Worm (Caenorhabditis elegans) whole organism, L1 larva: ENCODE results near the gene C13C4.8.

ENCODE experiments used
- C04F5.9 ChIP-seq: sonication (generic microtip); optimal IDR thresholded peaks from 2 replicates; lab custom pipeline; 2016; ENCODE audit warnings: missing genetic modification characterization, missing compliant biosample characterization
- F16B12.6 ChIP-seq: fragments of 150-350 bp; optimal IDR thresholded peaks from 2 replicates; lab custom pipeline; 2014; ENCODE audit warnings: missing biosample characterization, missing genetic modification characterization
- ama-1 ChIP-seq: fragments of 150-350 bp; optimal IDR thresholded peaks from 2 replicates; lab custom pipeline; 2014
- blmp-1 ChIP-seq: fragments of 150-350 bp; optimal IDR thresholded peaks from 2 replicates; lab custom pipeline; 2014; ENCODE audit warnings: missing biosample characterization, missing genetic modification characterization
- ceh-63 ChIP-seq: fragments of 200-800 bp; sonication (Bioruptor generic); optimal IDR thresholded peaks from 2 replicates; lab custom pipeline; 2018; ENCODE audit warnings: mild to moderate bottlenecking, missing genetic modification characterization, missing compliant biosample characterization
- ceh-82 ChIP-seq, 3 experiments: fragments of 150-350 bp in 1 of 3; sonication (generic microtip) in 2 of 3; optimal IDR thresholded peaks; 2 replicates each; lab custom pipeline; 2014 to 2017; ENCODE audit warnings: missing biosample characterization in 3 of 3, missing genetic modification characterization in 3 of 3
- dpl-1 ChIP-seq, 3 experiments: fragments of 150-350 bp in 2 of 3; sonication (generic microtip) in 1 of 3; optimal IDR thresholded peaks; 2 replicates each; lab custom pipeline; 2014 to 2017; ENCODE audit warnings: missing biosample characterization in 3 of 3, missing genetic modification characterization in 3 of 3, missing genetic modification reagents in 3 of 3
- efl-1 ChIP-seq, 4 experiments: fragments of 150-350 bp; optimal IDR thresholded peaks in 3 of 4; peaks in 1 of 4; 1 replicate in 1 of 4; 2 replicates in 3 of 4; lab custom pipeline; 2014; ENCODE audit warnings: missing biosample characterization in 2 of 4, missing genetic modification characterization in 2 of 4, missing genetic modification reagents in 2 of 4
- elt-2 ChIP-seq: sonication (generic microtip); optimal IDR thresholded peaks from 2 replicates; lab custom pipeline; 2016; ENCODE audit warnings: missing genetic modification characterization, mild to moderate bottlenecking, inconsistent platforms, missing compliant biosample characterization, missing genetic modification reagents
- elt-3 ChIP-seq, 6 experiments: fragments of 150-350 bp in 1 of 6; sonication (generic microtip); optimal IDR thresholded peaks; 2 replicates each; lab custom pipeline; 2017 to 2018; ENCODE audit warnings: missing biosample characterization in 6 of 6, missing genetic modification characterization in 6 of 6, inconsistent platforms in 1 of 6
- fkh-8 ChIP-seq: sonication (generic microtip); optimal IDR thresholded peaks from 2 replicates; lab custom pipeline; 2016; ENCODE audit warnings: mild to moderate bottlenecking, missing genetic modification characterization, missing compliant biosample characterization
- fos-1 ChIP-seq: fragments of 150-350 bp; optimal IDR thresholded peaks from 2 replicates; lab custom pipeline; 2014; ENCODE audit warnings: missing biosample characterization, missing genetic modification characterization
- grh-1 ChIP-seq: fragments of 200-800 bp; sonication (Bioruptor generic); IDR thresholded peaks from 2 replicates; pipeline ENCODE4 v1.3.6; 2022; ENCODE audit warnings: missing genetic modification reagents, missing genetic modification characterization, missing compliant biosample characterization
- hlh-4 ChIP-seq: sonication (generic microtip); optimal IDR thresholded peaks from 2 replicates; lab custom pipeline; 2016; ENCODE audit warnings: mild to moderate bottlenecking, missing genetic modification characterization, missing compliant biosample characterization
- lin-14 ChIP-seq: fragments of 200-800 bp; sonication (Bioruptor generic); optimal IDR thresholded peaks from 2 replicates; lab custom pipeline; 2018; ENCODE audit warnings: mild to moderate bottlenecking, missing genetic modification characterization, moderate library complexity, missing compliant biosample characterization
- lin-35 ChIP-seq, 2 experiments: fragments of 150-350 bp; optimal IDR thresholded peaks; 2 replicates each; lab custom pipeline; 2014; ENCODE audit warnings: missing biosample characterization in 2 of 2, missing genetic modification characterization in 2 of 2, missing genetic modification reagents in 2 of 2
- lsy-2 ChIP-seq, 2 experiments: fragments of 150-350 bp; optimal IDR thresholded peaks; 2 replicates each; lab custom pipeline; 2014; ENCODE audit warnings: missing biosample characterization in 2 of 2, missing genetic modification characterization in 2 of 2
- mab-9 ChIP-seq: fragments of 200-800 bp; sonication (Bioruptor generic); IDR thresholded peaks from 2 replicates; pipeline ENCODE4 v1.3.6; 2022; ENCODE audit warnings: missing genetic modification reagents, missing genetic modification characterization, missing compliant biosample characterization
- mdl-1 ChIP-seq, 2 experiments: fragments of 150-350 bp; optimal IDR thresholded peaks; 2 replicates each; lab custom pipeline; 2014 to 2017; ENCODE audit warnings: missing biosample characterization in 2 of 2, missing genetic modification characterization in 2 of 2, inconsistent platforms in 1 of 2
- mep-1 ChIP-seq: fragments of 150-350 bp; optimal IDR thresholded peaks from 2 replicates; lab custom pipeline; 2014; ENCODE audit warnings: missing biosample characterization, missing genetic modification characterization
- nhr-12 ChIP-seq: sonication (generic microtip); optimal IDR thresholded peaks from 2 replicates; lab custom pipeline; 2017; ENCODE audit warnings: missing biosample characterization, missing genetic modification characterization
- nhr-19 ChIP-seq: fragments of 200-800 bp; sonication (Bioruptor generic); conservative IDR thresholded peaks from 2 replicates; pipeline ENCODE4 v1.3.6; 2022; ENCODE audit warnings: missing genetic modification characterization, missing compliant biosample characterization
- nhr-20 ChIP-seq: sonication (generic microtip); optimal IDR thresholded peaks from 2 replicates; lab custom pipeline; 2016; ENCODE audit warnings: mild to moderate bottlenecking, missing genetic modification characterization, missing compliant biosample characterization
- nhr-28 ChIP-seq: fragments of 150-350 bp; optimal IDR thresholded peaks from 2 replicates; lab custom pipeline; 2014; ENCODE audit warnings: missing biosample characterization, missing genetic modification characterization
- nhr-71 ChIP-seq: sonication (generic microtip); optimal IDR thresholded peaks from 2 replicates; lab custom pipeline; 2016; ENCODE audit warnings: mild to moderate bottlenecking, missing genetic modification characterization, moderate library complexity, missing compliant biosample characterization
- nhr-76 ChIP-seq: sonication (generic microtip); optimal IDR thresholded peaks from 2 replicates; lab custom pipeline; 2017; ENCODE audit warnings: missing biosample characterization, missing genetic modification characterization
- nhr-85 ChIP-seq: sonication (generic microtip); peaks from one replicate; lab custom pipeline; 2016; ENCODE audit warnings: missing genetic modification characterization, inconsistent platforms, missing compliant biosample characterization
- nhr-90 ChIP-seq: sonication (generic microtip); optimal IDR thresholded peaks from 2 replicates; lab custom pipeline; 2016; ENCODE audit warnings: mild to moderate bottlenecking, missing genetic modification characterization, missing compliant biosample characterization; ENCODE audit not compliant: poor library complexity
- pag-3 ChIP-seq: sonication (generic microtip); optimal IDR thresholded peaks from 2 replicates; lab custom pipeline; 2017; ENCODE audit warnings: missing genetic modification characterization, mild to moderate bottlenecking, missing compliant biosample characterization, antibody characterized with exemption, borderline replicate concordance; ENCODE audit not compliant: insufficient read depth
- rnt-1 ChIP-seq: sonication (generic microtip); optimal IDR thresholded peaks from 2 replicates; lab custom pipeline; 2016; ENCODE audit warnings: mild to moderate bottlenecking, missing genetic modification characterization, moderate library complexity, missing compliant biosample characterization
- skn-1 ChIP-seq: fragments of 150-350 bp; optimal IDR thresholded peaks from 2 replicates; lab custom pipeline; 2014; ENCODE audit warnings: missing biosample characterization, missing genetic modification characterization
- snu-23 ChIP-seq: sonication (generic microtip); optimal IDR thresholded peaks from 2 replicates; lab custom pipeline; 2016; ENCODE audit warnings: missing genetic modification characterization, missing compliant biosample characterization
- sptf-1 ChIP-seq: fragments of 150-350 bp; optimal IDR thresholded peaks from 2 replicates; lab custom pipeline; 2014; ENCODE audit warnings: missing biosample characterization, missing genetic modification characterization
- xbp-1 ChIP-seq: sonication (generic microtip); optimal IDR thresholded peaks from 2 replicates; lab custom pipeline; 2016; ENCODE audit warnings: missing genetic modification characterization, missing compliant biosample characterization

The C13C4.8 gene

DNA sequence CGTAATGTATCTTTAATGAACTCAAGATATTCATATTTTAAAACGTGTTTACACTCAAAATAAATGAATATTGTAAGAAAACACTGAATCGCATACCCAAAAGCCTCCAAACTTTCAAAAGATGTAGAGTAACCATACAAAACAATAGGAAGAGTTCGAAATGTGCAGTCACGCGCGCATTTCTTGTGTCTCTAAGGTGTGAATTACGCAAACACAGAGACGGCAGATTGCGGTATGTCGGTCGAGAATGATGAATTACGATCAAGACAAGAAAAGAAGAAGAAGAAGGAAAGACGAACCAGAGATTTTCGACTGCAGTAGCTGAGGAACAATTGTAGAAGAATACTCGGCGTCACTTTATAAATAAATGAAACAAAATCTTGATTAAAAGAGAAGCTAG is 6.4 kb upstream of the C13C4.8 start, which contains the start of gene lhpp-1:
lhpp-1 (minus strand) TSS at position 354 of the 400 bp plus-strand sequence.
- peak; percentile 68 for TF ChIP-seq blmp-1 (tag; lab: Kevin White, UChicago)
- TF ChIP-seq skn-1 (tag; lab: Kevin White, UChicago): peak; percentile 2
- peak; percentile 5 for TF ChIP-seq lin-14 (GFP tag; lab: Kevin White, UChicago)
- no peak for TF ChIP-seq nhr-90 (tag; lab: Kevin White, UChicago)
- no peak for TF ChIP-seq nhr-12
- TF ChIP-seq lin-35 (GFP tag; optimal IDR thresholded peaks at IDR 0.05; lab: Kevin White, UChicago): peak; percentile 48 to 78
- peak in 1 of 2 experiments; percentile 14 for TF ChIP-seq mdl-1 (tag; optimal IDR thresholded peaks at IDR 0.05; lab: Kevin White, UChicago)
- TF ChIP-seq nhr-85 (tag; lab: Kevin White, UChicago): peak; percentile 80
- peak in 1 of 2 experiments; percentile 20 for TF ChIP-seq lsy-2 (tag; optimal IDR thresholded peaks at IDR 0.05; lab: Kevin White, UChicago)
- no peak for TF ChIP-seq mab-9 (GFP tag; lab: Robert Waterston, UW)
- TF ChIP-seq snu-23 (GFP tag; lab: Kevin White, UChicago): peak; percentile 6
- no peak for TF ChIP-seq ceh-63 (GFP tag; lab: Kevin White, UChicago)
- peak in 1 of 2 experiments; percentile 30 for TF ChIP-seq efl-1 (optimal IDR thresholded peaks at IDR 0.05; lab: Kevin White, UChicago)
- peak; percentile 34 to 93 for TF ChIP-seq efl-1 (GFP tag; optimal IDR thresholded peaks at IDR 0.05 in 1 of 2; lab: Kevin White, UChicago)
- TF ChIP-seq rnt-1 (tag; lab: Kevin White, UChicago): peak; percentile 19
- peak; percentile 69 for TF ChIP-seq F16B12.6 (tag; lab: Kevin White, UChicago)
- no peak for TF ChIP-seq pag-3
- TF ChIP-seq dpl-1 (GFP tag; optimal IDR thresholded peaks at IDR 0.05; lab: Kevin White, UChicago): peak; percentile 20 to 61 (median 55)
- peak in 1 of 6 experiments; percentile 12 for TF ChIP-seq elt-3 (tag; optimal IDR thresholded peaks at IDR 0.05; lab: Kevin White, UChicago)

DNA sequence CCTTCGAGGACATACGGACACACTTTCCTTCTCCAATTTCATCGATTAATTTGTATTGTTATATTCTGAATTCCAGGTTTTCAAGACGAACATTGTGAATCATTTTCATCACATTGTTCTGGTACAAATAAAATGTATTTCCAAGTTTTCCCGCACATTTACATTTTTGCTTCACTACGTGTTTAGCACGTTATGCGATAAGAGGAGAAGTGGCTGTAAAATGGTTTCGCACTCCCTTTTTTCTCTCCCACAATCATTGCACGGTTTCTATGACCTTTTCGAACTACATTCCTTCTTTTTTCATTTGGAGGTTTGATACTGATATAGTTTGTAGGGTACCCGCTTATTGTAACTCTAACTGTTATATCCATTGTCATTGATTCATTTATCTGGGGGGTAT is 4.1 kb upstream of the C13C4.8 start:
- TF ChIP-seq lin-14 (GFP tag; lab: Kevin White, UChicago) (peak; percentile 27), ama-1 (lab: Kevin White, UChicago) (no peak), ceh-82 (tag; optimal IDR thresholded peaks at IDR 0.05; lab: Kevin White, UChicago) (no peak), nhr-85 (tag; lab: Kevin White, UChicago) (peak; percentile 28), elt-2 (tag; lab: Kevin White, UChicago) (peak; percentile 11), grh-1 (GFP tag; lab: Robert Waterston, UW) (no peak)

DNA sequence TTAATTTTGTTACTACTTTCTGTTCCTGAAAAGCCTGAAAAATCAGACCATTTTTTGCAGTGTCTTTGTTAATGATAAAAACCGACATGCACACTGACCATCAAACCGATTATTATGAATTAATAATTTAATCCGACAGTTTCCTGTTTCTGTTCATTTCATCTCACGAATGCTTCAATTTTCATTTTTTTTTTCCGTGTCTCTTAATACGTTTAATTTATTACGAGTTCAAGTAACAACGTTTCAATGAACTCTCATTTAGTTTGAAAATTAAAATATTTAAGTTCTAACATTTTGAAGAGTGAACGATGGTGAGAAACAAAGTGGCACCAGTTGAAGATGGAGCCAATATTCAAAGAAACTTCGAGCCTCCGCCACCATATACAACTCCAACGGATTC is 3.1 kb upstream of the C13C4.8 start, which contains the start of gene spin-1:
spin-1 (plus strand) TSS at position 301 of the 400 bp plus-strand sequence.
- no peak for TF ChIP-seq hlh-4 (tag; lab: Kevin White, UChicago)
- TF ChIP-seq xbp-1: no peak
- no peak for TF ChIP-seq C04F5.9 (tag; lab: Kevin White, UChicago)
- no peak for TF ChIP-seq sptf-1

DNA sequence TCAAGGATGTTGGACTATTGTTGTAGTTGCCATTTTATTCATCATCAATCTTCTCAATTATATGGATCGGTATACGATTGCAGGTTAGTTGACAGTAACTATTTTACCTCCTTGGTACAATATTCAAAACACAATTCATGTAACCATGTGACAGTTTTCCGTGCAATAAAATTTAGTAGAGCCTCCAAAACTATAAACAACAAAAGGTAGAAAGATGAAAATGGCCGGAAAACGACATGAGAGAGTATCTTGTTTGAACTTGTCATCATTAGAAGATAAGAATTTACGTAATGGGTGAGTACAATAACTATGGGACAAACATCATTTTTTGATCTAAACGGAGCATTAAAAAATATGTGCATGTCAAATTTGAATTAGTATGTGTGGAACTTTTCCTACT is 2.7 kb upstream of the C13C4.8 start:
- TF ChIP-seq nhr-71 (tag; lab: Kevin White, UChicago): peak; percentile 7
- TF ChIP-seq grh-1 (GFP tag; lab: Robert Waterston, UW): no peak
- TF ChIP-seq fos-1 (tag; lab: Kevin White, UChicago): no peak
- TF ChIP-seq blmp-1 (tag; lab: Kevin White, UChicago): no peak
- TF ChIP-seq mep-1: no peak
- TF ChIP-seq rnt-1 (tag; lab: Kevin White, UChicago): no peak
- no peak for TF ChIP-seq nhr-76 (tag; lab: Kevin White, UChicago)
- TF ChIP-seq nhr-20: peak; percentile 6
- TF ChIP-seq elt-2 (tag; lab: Kevin White, UChicago): peak; percentile 1
- no peak for TF ChIP-seq fkh-8 (tag; lab: Kevin White, UChicago)
- TF ChIP-seq nhr-19: no peak
- no peak for TF ChIP-seq nhr-28 (tag; lab: Kevin White, UChicago)
